Fruit fly (Drosophila melanogaster): ENCODE data around the gene RnpS1.
A peak's percentile ranks its signal among the peaks of the same experiment; 100 is the strongest.

RnpS1 gene

dm6 chr3R:9586663-9587248 is 34.9 kb downstream of the RnpS1 start, which contains the start of gene P58IPK (continued):
- TF ChIP-seq CkIIα-i1 (GFP tag; IDR thresholded peaks at IDR 0.05) (no peak), Doc3 (GFP tag; IDR thresholded peaks at IDR 0.05; ENCODE audit: partially characterized antibody) (peak; percentile 87), mam (GFP tag; optimal IDR thresholded peaks at IDR 0.05) (peak; percentile 85), p53 (GFP tag; optimal IDR thresholded peaks at IDR 0.05) (peak; percentile 60), Hr3 (GFP tag; optimal IDR thresholded peaks at IDR 0.05) (peak; percentile 46), fru (optimal IDR thresholded peaks at IDR 0.05) (no peak), CG2712 (tag; optimal IDR thresholded peaks at IDR 0.05) (peak; percentile 66), cad (GFP tag; optimal IDR thresholded peaks at IDR 0.05) (no peak), disco-r (GFP tag; optimal IDR thresholded peaks at IDR 0.05) (peak; percentile 10), crol (GFP tag; IDR thresholded peaks at IDR 0.05) (peak; percentile 38; the same call in 1 of the 2 replicates), CG33557 (GFP tag; optimal IDR thresholded peaks at IDR 0.05) (peak; percentile 20), CG9215 (GFP tag; IDR thresholded peaks at IDR 0.05) (peak; percentile 65), Doc2 (GFP tag; IDR thresholded peaks at IDR 0.05) (no peak), usp (GFP tag; optimal IDR thresholded peaks at IDR 0.05) (no peak), CG17912 (GFP tag; optimal IDR thresholded peaks at IDR 0.05) (no peak), luna (GFP tag; optimal IDR thresholded peaks at IDR 0.05) (no peak), CG18476 (GFP tag; optimal IDR thresholded peaks at IDR 0.05) (peak; percentile 44), CG1792 (GFP tag; optimal IDR thresholded peaks at IDR 0.05) (peak; percentile 53), CG16813 (GFP tag; IDR thresholded peaks at IDR 0.05; ENCODE audit: partially characterized antibody) (peak; percentile 97), bsh (GFP tag; optimal IDR thresholded peaks at IDR 0.05) (peak in 1 of 2 experiments; percentile 45), CG6272 (GFP tag; IDR thresholded peaks at IDR 0.05) (peak; percentile 80), ac (GFP tag; optimal IDR thresholded peaks at IDR 0.05) (no peak), CG6813 (GFP tag; optimal IDR thresholded peaks at IDR 0.05) (no peak), CG42726 (GFP tag; IDR thresholded peaks at IDR 0.05; ENCODE audit: partially characterized antibody) (peak; percentile 96), CG12299 (tag; optimal IDR thresholded peaks at IDR 0.05) (peak; percentile 26), gro (GFP tag; optimal IDR thresholded peaks at IDR 0.05) (peak; percentile 82), tgo (GFP tag; IDR thresholded peaks at IDR 0.05) (peak; percentile 52), NC2α (GFP tag; optimal IDR thresholded peaks at IDR 0.05) (peak; percentile 28), sisA (GFP tag; IDR thresholded peaks at IDR 0.05) (peak; percentile 64), D (optimal IDR thresholded peaks at IDR 0.05) (no peak), D (GFP tag; optimal IDR thresholded peaks at IDR 0.05) (no peak), CG3838 (GFP tag; optimal IDR thresholded peaks at IDR 0.05) (peak; percentile 52), HHEX (GFP tag; optimal IDR thresholded peaks at IDR 0.05) (peak; percentile 37), kah (GFP tag; optimal IDR thresholded peaks at IDR 0.05) (peak; percentile 55), CG15011 (GFP tag; optimal IDR thresholded peaks at IDR 0.05) (no peak), CHES-1-like (GFP tag; optimal IDR thresholded peaks at IDR 0.05) (peak; percentile 69), CG8478 (optimal IDR thresholded peaks at IDR 0.05) (no peak), CG6175 (GFP tag; IDR thresholded peaks at IDR 0.05) (peak; percentile 64), toy (GFP tag; IDR thresholded peaks at IDR 0.05) (no peak), CG2678 (tag; optimal IDR thresholded peaks at IDR 0.05) (no peak), Drgx (GFP tag; IDR thresholded peaks at IDR 0.05) (peak; percentile 16; the same call in 1 of the 2 replicates), Sry-δ (GFP tag; optimal IDR thresholded peaks at IDR 0.05) (peak; percentile 97), tin (GFP tag; optimal IDR thresholded peaks at IDR 0.05) (peak; percentile 69), CG13287 (GFP tag; IDR thresholded peaks at IDR 0.05; ENCODE audit: partially characterized antibody) (peak; percentile 97), repo (GFP tag; optimal IDR thresholded peaks at IDR 0.05) (peak; percentile 35), ham (GFP tag; IDR thresholded peaks at IDR 0.05) (no peak), dimm (GFP tag; IDR thresholded peaks at IDR 0.05) (no peak), Ssrp (tag; optimal IDR thresholded peaks at IDR 0.05) (peak; percentile 38), salm (tag; optimal IDR thresholded peaks at IDR 0.05) (no peak), CG7839 (tag; optimal IDR thresholded peaks at IDR 0.05) (peak; percentile 50), Poxn (GFP tag; IDR thresholded peaks at IDR 0.05) (no peak), CG9797 (GFP tag; optimal IDR thresholded peaks at IDR 0.05) (peak; percentile 49)
